Worm (Caenorhabditis elegans): ENCODE measurements around the gene C54E4.12.

ce11 chrIV:2099771-2100170 lies 40.7 kb downstream of the C54E4.12 start, which contains the start of gene C23H5.11:
- TF ChIP-seq lin-39 (tag; optimal IDR thresholded peaks at IDR 0.05): no peak
- TF ChIP-seq ztf-11 (tag; optimal IDR thresholded peaks at IDR 0.05): no peak
- TF ChIP-seq mbf-1 (tag; optimal IDR thresholded peaks at IDR 0.05): no peak
- TF ChIP-seq zag-1 (tag; optimal IDR thresholded peaks at IDR 0.05): no peak
- TF ChIP-seq nhr-25 (tag; optimal IDR thresholded peaks at IDR 0.05): no peak
- no peak for TF ChIP-seq mab-5 (tag; optimal IDR thresholded peaks at IDR 0.05)
- no peak for TF ChIP-seq snpc-4 (tag; optimal IDR thresholded peaks at IDR 0.05)
- no peak for TF ChIP-seq nhr-11 (tag; optimal IDR thresholded peaks at IDR 0.05)
- no peak for TF ChIP-seq skn-1 (tag; optimal IDR thresholded peaks at IDR 0.05)
- no peak for TF ChIP-seq ztf-1 (GFP tag; conservative IDR thresholded peaks at IDR 0.05)
- no peak for TF ChIP-seq nhr-237 (tag; optimal IDR thresholded peaks at IDR 0.05)
- no peak for TF ChIP-seq nhr-129 (tag; optimal IDR thresholded peaks at IDR 0.05)
- TF ChIP-seq sem-4 (tag; optimal IDR thresholded peaks at IDR 0.05): no peak
- TF ChIP-seq unc-62 (GFP tag; optimal IDR thresholded peaks at IDR 0.05): no peak
